Worm (Caenorhabditis elegans) whole organism, L3 larva: Measurements from ENCODE around the gene C06E1.9.

Source experiments
- ama-1 ChIP-seq: fragments of 150-350 bp; optimal IDR thresholded peaks from 2 replicates; lab custom pipeline; 2018
- elt-2 ChIP-seq: sonication (generic microtip); optimal IDR thresholded peaks from 2 replicates; lab custom pipeline; 2016; ENCODE audit warnings: missing genetic modification reagents, mild to moderate bottlenecking, missing genetic modification characterization, missing compliant biosample characterization
- elt-3 ChIP-seq, 3 experiments: fragments of 150-350 bp in 1 of 3; sonication (generic microtip) in 2 of 3; optimal IDR thresholded peaks; 2 replicates in 2 of 3; 4 replicates in 1 of 3; lab custom pipeline; 2014 to 2017; ENCODE audit warnings: missing biosample characterization in 3 of 3, missing genetic modification characterization in 3 of 3
- nhr-12 ChIP-seq: fragments of 150-350 bp; optimal IDR thresholded peaks from 2 replicates; lab custom pipeline; 2014; ENCODE audit warnings: missing biosample characterization, missing genetic modification characterization
- skn-1 ChIP-seq: fragments of 150-350 bp; optimal IDR thresholded peaks from 2 replicates; lab custom pipeline; 2014; ENCODE audit warnings: missing biosample characterization, missing genetic modification characterization
- tbx-2 ChIP-seq: sonication (generic microtip); optimal IDR thresholded peaks from 2 replicates; lab custom pipeline; 2016; ENCODE audit warnings: mild to moderate bottlenecking, missing genetic modification characterization, missing compliant biosample characterization

DNA sequence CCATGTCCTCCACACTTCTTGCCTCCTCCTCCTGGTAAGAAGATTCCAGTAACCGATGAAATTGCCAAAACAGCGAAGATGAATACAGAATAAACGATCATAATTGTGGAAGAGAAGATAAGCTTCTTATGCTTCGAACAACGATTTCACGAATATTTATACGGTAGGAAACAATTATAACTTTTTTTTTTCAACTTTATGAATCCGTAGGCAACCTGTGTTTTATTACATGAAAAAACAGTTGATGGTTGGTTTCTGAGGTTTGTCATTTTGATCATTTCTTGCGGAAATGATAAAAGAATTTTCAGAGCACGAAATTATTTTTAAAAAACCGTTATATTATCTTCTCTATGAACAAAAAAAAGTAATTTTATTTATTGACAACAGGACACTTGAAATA lies 18.7 kb downstream of the C06E1.9 start, which contains the start of gene fipr-16:
- TF ChIP-seq ama-1 (lab: Kevin White, UChicago) (no peak), nhr-12 (tag; lab: Kevin White, UChicago) (no peak), skn-1 (tag; lab: Kevin White, UChicago) (no peak), elt-3 (tag; optimal IDR thresholded peaks at IDR 0.05; lab: Kevin White, UChicago) (no peak), tbx-2 (tag; lab: Kevin White, UChicago) (no peak), elt-2 (tag; lab: Kevin White, UChicago) (no peak)
